Worm (Caenorhabditis elegans): ENCODE data around the gene Y14H12A.1.

DNA sequence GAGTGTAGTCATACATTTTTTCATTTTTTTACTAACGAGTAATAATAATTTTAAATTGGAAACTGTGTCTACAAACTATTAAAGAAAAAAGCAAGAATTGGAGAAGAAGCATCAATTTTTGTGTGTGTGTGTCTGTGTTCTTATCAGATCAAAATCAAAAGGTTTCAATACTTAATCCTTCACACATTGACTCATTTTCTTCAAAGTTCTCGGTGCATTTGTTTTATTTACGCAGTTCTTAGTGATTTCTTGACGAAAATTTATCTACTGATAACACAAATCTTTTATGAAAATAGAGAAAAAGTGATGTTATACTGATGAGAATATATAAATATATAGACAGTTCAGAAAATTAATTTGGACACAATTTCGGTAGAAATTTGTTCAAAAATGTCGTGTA lies 3.0 kb downstream of the Y14H12A.1 start, which contains the start of gene clc-22:
- TF ChIP-seq lin-39 (tag; optimal IDR thresholded peaks at IDR 0.05), result no peak
- TF ChIP-seq F49E8.2 (tag; optimal IDR thresholded peaks at IDR 0.05; ENCODE audit: borderline replicate concordance), result no peak
- TF ChIP-seq lin-13 (GFP tag; optimal IDR thresholded peaks at IDR 0.05), result no peak
- no peak for TF ChIP-seq nhr-11 (tag; optimal IDR thresholded peaks at IDR 0.05)
- no peak for TF ChIP-seq D1046.2 (GFP tag; IDR thresholded peaks at IDR 0.05)
- no peak for TF ChIP-seq zag-1 (tag; optimal IDR thresholded peaks at IDR 0.05)
- TF ChIP-seq ztf-7 (tag; optimal IDR thresholded peaks at IDR 0.05), result no peak
- no peak for TF ChIP-seq madf-5 (GFP tag; IDR thresholded peaks at IDR 0.05)
- no peak for TF ChIP-seq lsy-2 (tag; optimal IDR thresholded peaks at IDR 0.05)

All from whole organism, L4 larva.